Fruit fly (Drosophila melanogaster): ENCODE results near the gene CG3224.

DNA sequence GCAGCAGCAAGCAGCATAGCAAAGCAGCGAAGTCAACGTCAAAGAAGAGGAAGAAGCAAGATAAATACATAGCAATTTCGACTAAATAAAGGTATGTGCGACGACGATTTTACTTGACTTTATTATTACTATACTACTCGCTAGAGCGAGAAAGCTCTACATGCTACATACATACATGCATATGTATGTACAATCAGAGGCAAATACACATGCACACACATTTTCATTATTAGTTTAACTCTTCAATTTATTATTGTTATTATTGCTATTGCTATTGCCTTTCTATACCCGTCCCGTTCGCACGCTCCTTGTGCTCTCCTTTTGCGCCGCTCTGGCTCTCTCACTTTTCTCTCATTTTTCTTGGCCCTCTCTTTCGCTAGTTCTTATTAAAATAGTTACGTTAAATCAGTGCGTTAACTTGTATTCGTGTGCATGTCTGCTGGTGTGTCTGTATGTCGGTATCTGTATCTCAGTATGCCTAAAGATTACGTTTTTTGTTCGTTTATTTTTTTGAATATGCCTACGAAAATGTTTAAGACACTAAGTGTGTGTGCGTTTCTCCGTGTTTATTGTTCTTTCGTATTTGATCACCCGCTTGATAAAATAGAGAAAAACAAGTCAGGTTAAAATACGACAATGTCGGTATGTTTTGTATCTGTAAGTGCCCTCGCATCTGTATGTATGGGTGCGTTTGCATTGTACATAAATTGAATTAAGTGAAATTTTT, 39.2 kb upstream of the CG3224 start:
- TF ChIP-seq CG7045 (GFP tag; optimal IDR thresholded peaks at IDR 0.05): no peak
- TF ChIP-seq Clk (GFP tag; optimal IDR thresholded peaks at IDR 0.05): no peak

Measured in whole organism, adult.